Worm (Caenorhabditis elegans): ENCODE data around the gene R05D3.8.

The R05D3.8 gene

ce11 chrIII:8322645-8323213 lies 35.4 kb downstream of the R05D3.8 start, which contains the start of gene F10E9.1:
F10E9.1 (plus strand) TSS chrIII:8323163.
- TF ChIP-seq unc-62 (GFP tag; optimal IDR thresholded peaks at IDR 0.05), result no peak

ce11 chrIII:8321225-8321624 lies 36.9 kb downstream of the R05D3.8 start:
- TF ChIP-seq unc-62 (GFP tag; optimal IDR thresholded peaks at IDR 0.05), result no peak

- TF ChIP-seq unc-62 (GFP tag; optimal IDR thresholded peaks at IDR 0.05), result no peak
Measured at ce11 chrIII:8320183-8320582, 37.9 kb downstream of the R05D3.8 start, which contains the start of gene F10E9.10. F10E9.10 (minus strand) TSS chrIII:8320283.

ce11 chrIII:8319100-8319499 lies 39.0 kb downstream of the R05D3.8 start, which contains the start of gene F10E9.11:
F10E9.11 (minus strand) TSS chrIII:8319260.
- TF ChIP-seq unc-62 (GFP tag; optimal IDR thresholded peaks at IDR 0.05), result no peak

ce11 chrIII:8318488-8318887 lies 39.6 kb downstream of the R05D3.8 start, which contains the start of gene sas-4:
sas-4 (minus strand) TSS chrIII:8318588.
- TF ChIP-seq unc-62 (GFP tag; optimal IDR thresholded peaks at IDR 0.05), result no peak

- TF ChIP-seq unc-62 (GFP tag; optimal IDR thresholded peaks at IDR 0.05), result no peak
Measured at ce11 chrIII:8312393-8312792, 45.7 kb downstream of the R05D3.8 start, which contains the start of gene F10E9.2. F10E9.2 (plus strand) TSS chrIII:8312693.

- no peak for TF ChIP-seq unc-62 (GFP tag; optimal IDR thresholded peaks at IDR 0.05)
Measured at ce11 chrIII:8310239-8311057, 47.7 kb downstream of the R05D3.8 start, which contains the start of gene F10E9.3. F10E9.3 (plus strand) TSS chrIII:8311007.

- no peak for TF ChIP-seq unc-62 (GFP tag; optimal IDR thresholded peaks at IDR 0.05)
Measured at ce11 chrIII:8308238-8308637, 49.9 kb downstream of the R05D3.8 start, which contains the start of gene F10E9.4. F10E9.4 (plus strand) TSS chrIII:8308538.

- TF ChIP-seq unc-62 (GFP tag; optimal IDR thresholded peaks at IDR 0.05), result no peak
Measured at ce11 chrIII:8307356-8307755, 50.8 kb downstream of the R05D3.8 start, which contains the start of the genes F10E9.7 and F10E9.5. F10E9.7 (minus strand) TSS chrIII:8307441. F10E9.5 (plus strand) TSS chrIII:8307592.

Measured in whole organism, dauer.